Fruit fly (Drosophila melanogaster) whole organism, wandering third instar larva: ENCODE data around the gene CG1774.

Source experiments
- Abd-B ChIP-seq: fragments of >200 bp; optimal IDR thresholded peaks from 2 replicates; lab custom pipeline; 2017; ENCODE audit warnings: missing biosample characterization, missing genetic modification characterization
- CG32264 ChIP-seq: fragments of 200-800 bp; sonication (Bioruptor generic); optimal IDR thresholded peaks from 2 replicates; lab custom pipeline; 2016; ENCODE audit warnings: missing biosample characterization, missing genetic modification characterization
- CG9705 ChIP-seq: fragments of 200-800 bp; sonication (Bioruptor generic); optimal IDR thresholded peaks from 2 replicates; lab custom pipeline; 2018; ENCODE audit warnings: missing biosample characterization, mild to moderate bottlenecking, missing genetic modification characterization
- CrebA ChIP-seq: fragments of 200-800 bp; sonication (Bioruptor generic); optimal IDR thresholded peaks from 2 replicates; lab custom pipeline; 2016; ENCODE audit warnings: missing biosample characterization, mild to moderate bottlenecking, missing genetic modification characterization, borderline replicate concordance
- Dif ChIP-seq: fragments of 200-275, 200-300 bp; sonication (Bioruptor generic); optimal IDR thresholded peaks from 2 replicates; lab custom pipeline; 2018; ENCODE audit warnings: missing biosample characterization, missing genetic modification characterization; ENCODE audit not compliant: partially characterized antibody
- GATAd ChIP-seq: sonication (Bioruptor generic); optimal IDR thresholded peaks from 2 replicates; lab custom pipeline; 2016; ENCODE audit warnings: missing biosample characterization, missing genetic modification characterization
- HLH106 ChIP-seq: fragments of 200-800 bp; optimal IDR thresholded peaks from 3 replicates; lab custom pipeline; 2019; ENCODE audit warnings: missing biosample characterization, mild to moderate bottlenecking, missing genetic modification characterization, moderate library complexity
- Hnf4 ChIP-seq: fragments of 200-800 bp; sonication (Bioruptor generic); optimal IDR thresholded peaks from 2 replicates; lab custom pipeline; 2016; ENCODE audit warnings: missing biosample characterization, mild to moderate bottlenecking, missing genetic modification characterization
- Hr78 ChIP-seq: fragments of >200 bp; optimal IDR thresholded peaks from 2 replicates; lab custom pipeline; 2017; ENCODE audit warnings: missing biosample characterization, missing genetic modification characterization
- Hr83 ChIP-seq: fragments of 200-300 bp; sonication (Bioruptor generic); optimal IDR thresholded peaks from 2 replicates; lab custom pipeline; 2016; ENCODE audit warnings: missing biosample characterization, mild to moderate bottlenecking, missing genetic modification characterization, moderate library complexity; ENCODE audit not compliant: poor library complexity, severe bottlenecking
- Jra ChIP-seq: sonication (Bioruptor generic); optimal IDR thresholded peaks from 2 replicates; lab custom pipeline; 2016; ENCODE audit warnings: missing biosample characterization, missing genetic modification characterization
- Mio ChIP-seq: sonication (Bioruptor generic); optimal IDR thresholded peaks from 2 replicates; lab custom pipeline; 2016; ENCODE audit warnings: missing biosample characterization, missing genetic modification characterization
- Myc ChIP-seq: fragments of >200 bp; optimal IDR thresholded peaks from 2 replicates; lab custom pipeline; 2017
- N ChIP-seq: fragments of >200 bp; optimal IDR thresholded peaks from 2 replicates; lab custom pipeline; 2018; ENCODE audit warnings: missing biosample characterization, missing external identifiers, missing genetic modification characterization
- OdsH ChIP-seq: fragments of 200-800 bp; sonication (Bioruptor generic); optimal IDR thresholded peaks from 2 replicates; lab custom pipeline; 2016; ENCODE audit warnings: missing biosample characterization, mild to moderate bottlenecking, missing genetic modification characterization
- Rel ChIP-seq, 2 experiments: fragments of 200-800 bp; sonication (Bioruptor generic) in 1 of 2; optimal IDR thresholded peaks; 2 replicates in 1 of 2; 3 replicates in 1 of 2; lab custom pipeline; 2016 to 2019; ENCODE audit warnings: mild to moderate bottlenecking in 2 of 2, missing biosample characterization in 2 of 2, missing genetic modification characterization in 2 of 2, moderate library complexity in 1 of 2
- Sp1 ChIP-seq: fragments of 200-800 bp; sonication (Bioruptor generic); optimal IDR thresholded peaks from 3 replicates; lab custom pipeline; 2019; ENCODE audit warnings: missing biosample characterization, mild to moderate bottlenecking, missing genetic modification characterization, moderate library complexity
- br ChIP-seq: fragments of 200-800 bp; sonication (Bioruptor generic); optimal IDR thresholded peaks from 2 replicates; lab custom pipeline; 2016; ENCODE audit warnings: missing biosample characterization, missing genetic modification characterization
- brk ChIP-seq: fragments of 200-800 bp; sonication (Bioruptor generic); optimal IDR thresholded peaks from 2 replicates; lab custom pipeline; 2016; ENCODE audit warnings: missing biosample characterization, mild to moderate bottlenecking, missing genetic modification characterization
- dl ChIP-seq, 2 experiments: fragments of 175-275, 200-275 bp in 1 of 2; fragments of 200-275 bp in 1 of 2; sonication (Bioruptor generic); optimal IDR thresholded peaks; lab custom pipeline; 2018; ENCODE audit warnings: mild to moderate bottlenecking in 2 of 2, missing biosample characterization in 2 of 2, missing genetic modification characterization in 2 of 2, moderate library complexity in 2 of 2; ENCODE audit not compliant: partially characterized antibody in 2 of 2, insufficient read depth in 1 of 2
- dmrt93B ChIP-seq: fragments of 200-800 bp; sonication (Bioruptor generic); optimal IDR thresholded peaks from 2 replicates; lab custom pipeline; 2018; ENCODE audit warnings: missing biosample characterization, mild to moderate bottlenecking, missing genetic modification characterization
- dsf ChIP-seq: sonication (Bioruptor generic); optimal IDR thresholded peaks from 2 replicates; lab custom pipeline; 2016; ENCODE audit warnings: missing biosample characterization, missing genetic modification characterization, borderline replicate concordance
- ey ChIP-seq: fragments of 200-800 bp; sonication (Bioruptor generic); optimal IDR thresholded peaks from 2 replicates; lab custom pipeline; 2016; ENCODE audit warnings: missing biosample characterization, missing genetic modification characterization
- foxo ChIP-seq, 2 experiments: fragments of 200-800 bp; sonication (Bioruptor generic); optimal IDR thresholded peaks; 2 replicates in 1 of 2; 3 replicates in 1 of 2; lab custom pipeline; 2016 to 2017; ENCODE audit warnings: missing biosample characterization in 2 of 2, missing genetic modification characterization in 2 of 2
- fru ChIP-seq: fragments of 200-800 bp; sonication (Bioruptor generic); optimal IDR thresholded peaks from 3 replicates; lab custom pipeline; 2016; ENCODE audit warnings: missing biosample characterization, mild to moderate bottlenecking, missing genetic modification characterization
- h ChIP-seq: fragments of 200-800 bp; sonication (Bioruptor generic); optimal IDR thresholded peaks from 3 replicates; lab custom pipeline; 2016; ENCODE audit warnings: missing biosample characterization, mild to moderate bottlenecking, missing genetic modification characterization
- jim ChIP-seq: fragments of 175-275, 200-325 bp; sonication (Bioruptor generic); optimal IDR thresholded peaks from 2 replicates; lab custom pipeline; 2016; ENCODE audit warnings: missing biosample characterization, mild to moderate bottlenecking, missing genetic modification characterization
- pan ChIP-seq: fragments of >200 bp; optimal IDR thresholded peaks from 2 replicates; lab custom pipeline; 2017
- psq ChIP-seq: fragments of 200-800 bp; sonication (Bioruptor generic); optimal IDR thresholded peaks from 3 replicates; lab custom pipeline; 2017; ENCODE audit warnings: missing biosample characterization, mild to moderate bottlenecking, missing genetic modification characterization, moderate library complexity
- rgr ChIP-seq: fragments of 200-800 bp; sonication (Bioruptor generic); optimal IDR thresholded peaks from 3 replicates; lab custom pipeline; 2016; ENCODE audit warnings: missing biosample characterization, mild to moderate bottlenecking, missing genetic modification characterization
- sage ChIP-seq: fragments of 200-800 bp; sonication (Bioruptor generic); optimal IDR thresholded peaks from 2 replicates; lab custom pipeline; 2016; ENCODE audit warnings: missing biosample characterization, mild to moderate bottlenecking, missing genetic modification characterization
- sv ChIP-seq: fragments of 200-800 bp; sonication (Bioruptor generic); optimal IDR thresholded peaks from 3 replicates; lab custom pipeline; 2016; ENCODE audit warnings: missing biosample characterization, missing genetic modification characterization

CG1774 gene

DNA sequence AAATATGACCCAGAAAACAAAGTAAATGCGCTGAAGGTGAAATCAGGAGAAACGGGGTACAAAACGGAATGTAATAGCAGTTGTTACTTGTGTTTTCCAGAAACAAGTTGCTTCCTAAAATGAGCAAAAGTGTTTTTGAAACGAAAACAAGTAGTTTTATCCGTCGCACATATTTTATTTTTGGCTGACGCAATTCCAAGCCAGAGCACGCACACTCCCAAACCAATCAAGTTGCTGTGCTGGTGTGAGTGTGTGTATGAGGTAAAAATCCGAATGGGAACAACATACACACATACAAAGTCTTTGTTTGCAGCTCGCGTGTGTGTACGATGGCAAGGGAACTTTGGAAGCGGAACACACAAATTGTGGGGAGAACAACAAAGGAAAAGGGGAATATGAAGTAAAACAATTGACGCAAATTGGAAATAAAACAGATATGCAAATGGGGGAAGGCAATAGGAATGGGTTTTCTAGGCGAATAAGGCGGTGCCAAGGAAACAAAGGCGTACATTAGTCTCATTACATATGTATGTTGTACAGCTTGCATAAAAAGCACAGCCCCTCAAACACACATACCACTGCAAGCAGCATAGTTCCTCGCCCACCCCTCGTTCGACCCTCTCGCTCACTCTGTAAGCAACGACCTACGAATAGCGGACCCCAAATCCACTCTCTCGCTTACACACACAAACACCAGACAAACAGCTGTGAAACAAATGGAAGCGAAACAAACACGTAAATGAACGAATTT lies 16.0 kb downstream of the CG1774 start (continued):
- TF ChIP-seq Abd-B = no peak
- TF ChIP-seq Sp1 = no peak
- peak; percentile 29 for TF ChIP-seq Hnf4 (GFP tag; lab: Kevin White, UChicago)
- no peak for TF ChIP-seq Myc
- TF ChIP-seq Jra (GFP tag; lab: Kevin White, UChicago) = no peak
- peak; percentile 93 for TF ChIP-seq N (GFP tag; lab: Kevin White, UChicago)
- TF ChIP-seq dl (GFP tag; optimal IDR thresholded peaks at IDR 0.05; lab: Kevin White, UChicago; ENCODE audit: insufficient read depth in 1 of 2, partially characterized antibody in 2 of 2) = peak in 1 of 2 experiments; percentile 21
- TF ChIP-seq HLH106 (tag; lab: Kevin White, UChicago) = no peak
- TF ChIP-seq GATAd (GFP tag; lab: Kevin White, UChicago) = no peak

DNA sequence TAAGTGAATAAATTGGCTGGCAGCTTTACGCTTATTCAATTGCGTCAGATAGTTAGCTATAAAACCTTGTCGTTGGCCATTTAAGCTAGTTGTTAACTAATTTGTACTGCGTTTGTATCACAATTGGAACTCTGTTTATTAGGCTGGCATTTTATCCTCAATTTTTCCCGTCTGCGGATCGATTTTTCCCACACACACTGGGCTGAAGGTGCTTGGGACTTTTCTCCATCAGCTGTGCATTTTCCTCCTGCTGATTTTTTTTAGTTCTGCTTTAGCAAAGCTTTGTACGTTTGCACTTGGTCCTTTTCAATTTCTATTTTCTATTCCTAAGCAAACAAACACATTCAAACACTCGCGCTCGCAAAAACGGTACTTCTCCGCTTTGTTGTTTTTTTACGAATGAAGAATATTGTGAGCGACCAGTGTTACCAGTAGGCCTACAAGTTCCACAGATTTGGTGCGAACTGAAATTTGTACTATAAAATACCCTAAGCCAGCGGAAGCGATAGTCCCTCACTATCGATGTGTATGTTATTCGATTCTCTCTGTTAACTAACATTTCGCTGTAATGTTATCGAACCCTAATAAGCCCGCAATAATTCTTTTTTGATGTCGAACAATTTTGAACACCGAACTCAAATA lies 16.9 kb downstream of the CG1774 start:
- TF ChIP-seq brk = peak; percentile 64
- TF ChIP-seq pan = no peak
- peak; percentile 55 for TF ChIP-seq rgr
- TF ChIP-seq Hr78 (GFP tag; lab: Kevin White, UChicago) = no peak
- TF ChIP-seq fru = peak; percentile 32
- no peak for TF ChIP-seq Rel (GFP tag; optimal IDR thresholded peaks at IDR 0.05; lab: Kevin White, UChicago)
- TF ChIP-seq Rel (tag; optimal IDR thresholded peaks at IDR 0.05; lab: Kevin White, UChicago) = peak; percentile 90
- TF ChIP-seq Sp1 = peak; percentile 47
- TF ChIP-seq GATAd (GFP tag; lab: Kevin White, UChicago) = no peak
- peak in 1 of 2 experiments; percentile 38 for TF ChIP-seq foxo (GFP tag; optimal IDR thresholded peaks at IDR 0.05; lab: Kevin White, UChicago)
- TF ChIP-seq Dif (GFP tag; lab: Kevin White, UChicago) = peak; percentile 56
- peak; percentile 0 for TF ChIP-seq psq (GFP tag; lab: Kevin White, UChicago)
- peak; percentile 64 for TF ChIP-seq Hr83 (GFP tag; lab: Kevin White, UChicago)
- peak; percentile 32 for TF ChIP-seq HLH106 (tag; lab: Kevin White, UChicago)
- peak; percentile 43 for TF ChIP-seq sage (GFP tag; lab: Kevin White, UChicago)
- no peak for TF ChIP-seq dmrt93B (GFP tag; lab: Kevin White, UChicago)
- no peak for TF ChIP-seq Mio (GFP tag; lab: Kevin White, UChicago)
- peak; percentile 16 for TF ChIP-seq br (GFP tag; lab: Kevin White, UChicago)
- no peak for TF ChIP-seq N (GFP tag; lab: Kevin White, UChicago)
- TF ChIP-seq CG32264 = peak; percentile 39
- TF ChIP-seq Myc = no peak
- TF ChIP-seq jim (GFP tag; lab: Kevin White, UChicago) = peak; percentile 23
- no peak for TF ChIP-seq ey (GFP tag; lab: Kevin White, UChicago)
- peak; percentile 57 for TF ChIP-seq h (GFP tag; lab: Kevin White, UChicago)
- peak; percentile 70 for TF ChIP-seq Hnf4 (GFP tag; lab: Kevin White, UChicago)

DNA sequence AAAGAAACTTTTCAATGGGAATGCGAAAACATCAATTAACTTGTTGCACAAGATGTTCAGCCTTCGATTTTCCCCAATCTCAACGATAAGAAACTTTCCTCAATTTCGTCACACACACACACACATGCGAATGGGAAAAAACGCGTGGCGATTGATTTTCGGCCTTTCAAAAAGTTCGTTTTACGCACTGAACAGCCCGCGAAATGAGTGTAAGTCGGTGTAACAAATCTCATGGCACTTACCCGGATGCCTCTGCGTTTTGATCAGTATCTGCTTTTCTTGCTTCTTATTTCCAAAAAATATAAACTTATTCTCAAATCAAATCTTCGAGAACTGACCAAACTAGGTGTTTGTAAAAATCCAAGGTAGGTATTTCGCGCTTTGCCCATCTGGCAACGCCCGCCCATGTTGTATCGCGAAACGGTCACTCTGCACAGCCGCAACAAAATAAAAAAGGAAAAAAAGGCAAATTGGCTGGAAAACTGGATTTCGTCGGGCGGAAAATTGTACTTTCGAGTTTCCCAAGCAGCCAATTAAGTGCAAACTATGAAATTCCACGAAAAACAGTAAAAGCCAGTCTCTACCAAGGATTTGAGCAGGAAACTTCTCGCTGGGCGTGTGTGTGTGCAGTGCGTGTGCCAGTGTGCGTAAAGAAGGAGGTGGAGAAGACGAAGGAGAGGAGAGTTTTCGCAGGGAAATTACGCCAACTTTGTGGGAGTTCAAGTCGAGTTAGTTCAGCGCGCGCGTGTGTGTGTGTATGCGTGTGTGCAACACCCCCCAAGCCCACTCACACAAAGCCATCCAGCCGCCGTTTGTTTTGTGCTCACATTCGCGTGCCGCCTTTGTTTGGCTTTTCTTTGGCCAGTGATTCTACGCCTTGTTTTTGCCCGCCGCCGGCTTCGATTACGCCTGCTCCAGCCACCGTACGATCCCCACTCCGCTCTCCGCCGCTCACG lies 18.3 kb downstream of the CG1774 start, which contains the start of gene Med:
Gene Med (plus strand): TSS at position 408 of the 956 bp plus-strand sequence.
- TF ChIP-seq Abd-B (no peak), psq (GFP tag; lab: Kevin White, UChicago) (peak; percentile 89), dl (GFP tag; optimal IDR thresholded peaks at IDR 0.05; lab: Kevin White, UChicago; ENCODE audit: insufficient read depth in 1 of 2, partially characterized antibody in 2 of 2) (no peak), Sp1 (peak; percentile 63), rgr (no peak), N (GFP tag; lab: Kevin White, UChicago) (peak; percentile 48), Myc (peak; percentile 28), CG9705 (GFP tag; lab: Kevin White, UChicago) (no peak), sv (GFP tag; lab: Kevin White, UChicago) (no peak), HLH106 (tag; lab: Kevin White, UChicago) (peak; percentile 30), h (GFP tag; lab: Kevin White, UChicago) (peak; percentile 32), foxo (GFP tag; optimal IDR thresholded peaks at IDR 0.05; lab: Kevin White, UChicago) (no peak), Hnf4 (GFP tag; lab: Kevin White, UChicago) (no peak), CrebA (GFP tag; lab: Kevin White, UChicago) (no peak), ey (GFP tag; lab: Kevin White, UChicago) (no peak), OdsH (GFP tag; lab: Kevin White, UChicago) (no peak), dsf (GFP tag; lab: Kevin White, UChicago) (no peak), Rel (GFP tag; optimal IDR thresholded peaks at IDR 0.05; lab: Kevin White, UChicago) (no peak), Rel (tag; optimal IDR thresholded peaks at IDR 0.05; lab: Kevin White, UChicago) (peak; percentile 45), dmrt93B (GFP tag; lab: Kevin White, UChicago) (no peak), GATAd (GFP tag; lab: Kevin White, UChicago) (no peak), CG32264 (no peak), fru (no peak), jim (GFP tag; lab: Kevin White, UChicago) (no peak), Hr78 (GFP tag; lab: Kevin White, UChicago) (no peak)
